Worm (Caenorhabditis elegans) whole organism, young adult: ENCODE data around the gene C14B9.10.
A peak's percentile ranks its signal among the peaks of the same experiment; 100 is the strongest.

ENCODE experiments used
- B0035.1 ChIP-seq: sonication (generic microtip); optimal IDR thresholded peaks from 2 replicates; lab custom pipeline; 2016; ENCODE audit warnings: missing genetic modification characterization, mild to moderate bottlenecking, missing compliant biosample characterization, missing genotype, missing genetic modification reagents
- C06A6.2 ChIP-seq: fragments of 200-800 bp; sonication (Bioruptor generic); conservative IDR thresholded peaks from 2 replicates; pipeline ENCODE4 v1.3.6; 2022; ENCODE audit warnings: missing genetic modification characterization, missing compliant biosample characterization
- F10E7.11 ChIP-seq: sonication (generic microtip); optimal IDR thresholded peaks from 2 replicates; lab custom pipeline; 2017; ENCODE audit warnings: mild to moderate bottlenecking, missing genetic modification characterization, moderate library complexity, missing compliant biosample characterization
- F23B12.7 ChIP-seq: sonication (generic microtip); optimal IDR thresholded peaks from 2 replicates; lab custom pipeline; 2017; ENCODE audit warnings: missing genetic modification characterization, mild to moderate bottlenecking, missing compliant biosample characterization, antibody characterized with exemption, moderate library complexity; ENCODE audit not compliant: insufficient read depth
- F55B11.4 ChIP-seq: sonication (generic microtip); optimal IDR thresholded peaks from 2 replicates; lab custom pipeline; 2016; ENCODE audit warnings: missing compliant biosample characterization, missing genetic modification characterization, borderline replicate concordance; ENCODE audit not compliant: insufficient read depth
- F57C9.4 ChIP-seq: sonication (generic microtip); optimal IDR thresholded peaks from 2 replicates; lab custom pipeline; 2017; ENCODE audit warnings: mild to moderate bottlenecking, missing genetic modification characterization, missing compliant biosample characterization
- K12H6.12 ChIP-seq: fragments of 200-800 bp; sonication (Bioruptor generic); optimal IDR thresholded peaks from 2 replicates; lab custom pipeline; 2018; ENCODE audit warnings: mild to moderate bottlenecking, missing genetic modification characterization, missing compliant biosample characterization
- T26A5.8 ChIP-seq: sonication (generic microtip); optimal IDR thresholded peaks from 2 replicates; lab custom pipeline; 2016; ENCODE audit warnings: missing genetic modification characterization, missing compliant biosample characterization
- Y67H2A.10 ChIP-seq: fragments of 200-800 bp; sonication (Bioruptor generic); conservative IDR thresholded peaks from 2 replicates; pipeline ENCODE4 v1.3.6; 2022; ENCODE audit warnings: missing genetic modification reagents, missing genetic modification characterization, missing compliant biosample characterization
- aptf-2 ChIP-seq: fragments of 200-800 bp; sonication (Bioruptor generic); conservative IDR thresholded peaks from 2 replicates; pipeline ENCODE4 v1.3.6; 2022; ENCODE audit warnings: missing genetic modification reagents, missing genetic modification characterization, missing compliant biosample characterization
- aptf-3 ChIP-seq: fragments of 200-800 bp; sonication (Bioruptor generic); IDR thresholded peaks from 2 replicates; pipeline ENCODE4 v1.3.6; 2022; ENCODE audit warnings: missing genetic modification characterization, missing compliant biosample characterization
- bed-2 ChIP-seq: fragments of 200-800 bp; sonication (Bioruptor generic); IDR thresholded peaks from 2 replicates; pipeline ENCODE4 v1.3.6; 2022; ENCODE audit warnings: missing genetic modification reagents, missing genetic modification characterization, missing compliant biosample characterization
- cebp-1 ChIP-seq, 2 experiments: fragments of 200-800 bp in 1 of 2; sonication (Bioruptor generic) in 1 of 2; sonication (generic microtip) in 1 of 2; IDR thresholded peaks in 1 of 2; optimal IDR thresholded peaks in 1 of 2; 2 replicates each; pipeline versions ENCODE4 v1.3.6 to Lab custom; 2017 to 2022; ENCODE audit warnings: missing compliant biosample characterization in 2 of 2, missing genetic modification characterization in 2 of 2, mild to moderate bottlenecking in 1 of 2, missing genetic modification reagents in 1 of 2, moderate library complexity in 1 of 2
- ceh-100 ChIP-seq: fragments of 200-800 bp; sonication (Bioruptor generic); IDR thresholded peaks from 2 replicates; pipeline ENCODE4 v1.3.6; 2022; ENCODE audit warnings: missing genetic modification reagents, missing genetic modification characterization, missing compliant biosample characterization
- ceh-27 ChIP-seq: fragments of 200-800 bp; sonication (Bioruptor generic); optimal IDR thresholded peaks from 2 replicates; lab custom pipeline; 2018; ENCODE audit warnings: mild to moderate bottlenecking, missing genetic modification characterization, moderate library complexity, missing compliant biosample characterization
- ceh-79 ChIP-seq: sonication (generic microtip); optimal IDR thresholded peaks from 2 replicates; lab custom pipeline; 2017; ENCODE audit warnings: mild to moderate bottlenecking, missing genetic modification characterization, missing compliant biosample characterization
- ceh-91 ChIP-seq: fragments of 200-800 bp; sonication (Bioruptor generic); IDR thresholded peaks from 2 replicates; pipeline ENCODE4 v1.3.6; 2022; ENCODE audit warnings: missing genetic modification reagents, missing genetic modification characterization, missing compliant biosample characterization
- chd-7 ChIP-seq: sonication (generic microtip); optimal IDR thresholded peaks from 2 replicates; lab custom pipeline; 2016; ENCODE audit warnings: mild to moderate bottlenecking, missing genetic modification characterization, moderate library complexity, missing compliant biosample characterization
- dox-1 ChIP-seq: fragments of 200-800 bp; sonication (Bioruptor generic); IDR thresholded peaks from 2 replicates; pipeline ENCODE4 v1.3.6; 2022; ENCODE audit warnings: missing genetic modification reagents, missing genetic modification characterization, missing compliant biosample characterization
- dpff-1 ChIP-seq: sonication (generic microtip); optimal IDR thresholded peaks from 2 replicates; lab custom pipeline; 2017; ENCODE audit warnings: mild to moderate bottlenecking, missing genetic modification characterization, missing compliant biosample characterization
- egl-44 ChIP-seq: fragments of 200-800 bp; sonication (Bioruptor generic); IDR thresholded peaks from 2 replicates; pipeline ENCODE4 v1.3.6; 2022; ENCODE audit warnings: missing genetic modification reagents, missing genetic modification characterization, missing compliant biosample characterization
- egrh-3 ChIP-seq: fragments of 200-800 bp; sonication (Bioruptor generic); IDR thresholded peaks from 2 replicates; pipeline ENCODE4 v1.3.6; 2022; ENCODE audit warnings: missing genetic modification reagents, missing genetic modification characterization, missing compliant biosample characterization
- gei-17 ChIP-seq: fragments of 200-800 bp; sonication (Bioruptor generic); optimal IDR thresholded peaks from 2 replicates; lab custom pipeline; 2018; ENCODE audit warnings: mild to moderate bottlenecking, missing genetic modification characterization, missing compliant biosample characterization
- hmg-20 ChIP-seq: fragments of 200-800 bp; sonication (Bioruptor generic); IDR thresholded peaks from 2 replicates; pipeline ENCODE4 v1.3.6; 2022; ENCODE audit warnings: missing genetic modification reagents, missing genetic modification characterization, missing compliant biosample characterization
- hrde-1 ChIP-seq: sonication (generic microtip); optimal IDR thresholded peaks from 2 replicates; lab custom pipeline; 2016; ENCODE audit warnings: missing genetic modification characterization, mild to moderate bottlenecking, missing compliant biosample characterization, moderate library complexity, missing genotype, missing genetic modification reagents, borderline replicate concordance
- let-526 ChIP-seq: fragments of 200-800 bp; sonication (Bioruptor generic); IDR thresholded peaks from 2 replicates; pipeline ENCODE4 v1.3.6; 2022; ENCODE audit warnings: missing genetic modification reagents, missing genetic modification characterization, missing compliant biosample characterization
- lin-40 ChIP-seq: sonication (generic microtip); optimal IDR thresholded peaks from 2 replicates; lab custom pipeline; 2016; ENCODE audit warnings: missing genetic modification characterization, mild to moderate bottlenecking, missing compliant biosample characterization, missing genotype, missing genetic modification reagents
- lir-1 ChIP-seq: fragments of 200-800 bp; sonication (Bioruptor generic); conservative IDR thresholded peaks from 2 replicates; pipeline ENCODE4 v1.3.6; 2022; ENCODE audit warnings: missing genetic modification reagents, missing genetic modification characterization, missing compliant biosample characterization
- lsl-1 ChIP-seq: fragments of 200-800 bp; sonication (Bioruptor generic); optimal IDR thresholded peaks from 2 replicates; lab custom pipeline; 2018; ENCODE audit warnings: mild to moderate bottlenecking, missing genetic modification characterization, moderate library complexity, missing compliant biosample characterization
- nhr-27 ChIP-seq: fragments of 200-800 bp; sonication (Bioruptor generic); optimal IDR thresholded peaks from 2 replicates; lab custom pipeline; 2018; ENCODE audit warnings: mild to moderate bottlenecking, missing genetic modification characterization, moderate library complexity, missing compliant biosample characterization
- nhr-80 ChIP-seq: sonication (generic microtip); optimal IDR thresholded peaks from 2 replicates; lab custom pipeline; 2016; ENCODE audit warnings: missing genetic modification characterization, missing compliant biosample characterization
- nhr-90 ChIP-seq: sonication (generic microtip); optimal IDR thresholded peaks from 2 replicates; lab custom pipeline; 2016; ENCODE audit warnings: missing genotype, mild to moderate bottlenecking, missing genetic modification characterization, missing compliant biosample characterization
- rcor-1 ChIP-seq: fragments of 200-800 bp; sonication (Bioruptor generic); IDR thresholded peaks from 2 replicates; pipeline ENCODE4 v1.3.6; 2022; ENCODE audit warnings: missing genetic modification reagents, missing genetic modification characterization, missing compliant biosample characterization
- rec-8 ChIP-seq, 2 experiments: sonication (generic microtip); optimal IDR thresholded peaks; 2 replicates each; lab custom pipeline; 2016; ENCODE audit warnings: mild to moderate bottlenecking in 2 of 2, missing genetic modification characterization in 2 of 2, missing genetic modification reagents in 2 of 2, missing genotype in 2 of 2, missing biosample characterization in 1 of 2, missing compliant biosample characterization in 1 of 2, moderate library complexity in 1 of 2
- sea-2 ChIP-seq: fragments of 200-800 bp; sonication (Bioruptor generic); IDR thresholded peaks from 2 replicates; pipeline ENCODE4 v1.3.6; 2022; ENCODE audit warnings: missing genetic modification characterization, missing compliant biosample characterization
- snpc-3.4 ChIP-seq: sonication (generic microtip); optimal IDR thresholded peaks from 2 replicates; lab custom pipeline; 2017; ENCODE audit warnings: missing genetic modification characterization, mild to moderate bottlenecking, missing compliant biosample characterization, antibody characterized with exemption, moderate library complexity, missing genotype, missing genetic modification reagents
- somi-1 ChIP-seq: fragments of 200-800 bp; sonication (Bioruptor generic); optimal IDR thresholded peaks from 2 replicates; lab custom pipeline; 2018; ENCODE audit warnings: mild to moderate bottlenecking, missing genetic modification characterization, missing compliant biosample characterization
- tlf-1 ChIP-seq: fragments of 200-800 bp; sonication (Bioruptor generic); optimal IDR thresholded peaks from 2 replicates; lab custom pipeline; 2018; ENCODE audit warnings: mild to moderate bottlenecking, missing genetic modification characterization, missing compliant biosample characterization
- xnd-1 ChIP-seq: sonication (generic microtip); optimal IDR thresholded peaks from 2 replicates; lab custom pipeline; 2016; ENCODE audit warnings: missing genotype, missing genetic modification reagents, missing genetic modification characterization, missing compliant biosample characterization
- ztf-25 ChIP-seq: fragments of 200-800 bp; sonication (Bioruptor generic); IDR thresholded peaks from 2 replicates; pipeline ENCODE4 v1.3.6; 2022; ENCODE audit warnings: missing genetic modification reagents, missing genetic modification characterization, missing compliant biosample characterization
- ztf-28 ChIP-seq: fragments of 200-800 bp; sonication (Bioruptor generic); IDR thresholded peaks from 2 replicates; pipeline ENCODE4 v1.3.6; 2022; ENCODE audit warnings: missing genetic modification reagents, missing genetic modification characterization, missing compliant biosample characterization
- ztf-6 ChIP-seq: fragments of 200-800 bp; sonication (Bioruptor generic); IDR thresholded peaks from 2 replicates; pipeline ENCODE4 v1.3.6; 2022; ENCODE audit warnings: missing genetic modification reagents, missing genetic modification characterization, missing compliant biosample characterization

The C14B9.10 gene

DNA sequence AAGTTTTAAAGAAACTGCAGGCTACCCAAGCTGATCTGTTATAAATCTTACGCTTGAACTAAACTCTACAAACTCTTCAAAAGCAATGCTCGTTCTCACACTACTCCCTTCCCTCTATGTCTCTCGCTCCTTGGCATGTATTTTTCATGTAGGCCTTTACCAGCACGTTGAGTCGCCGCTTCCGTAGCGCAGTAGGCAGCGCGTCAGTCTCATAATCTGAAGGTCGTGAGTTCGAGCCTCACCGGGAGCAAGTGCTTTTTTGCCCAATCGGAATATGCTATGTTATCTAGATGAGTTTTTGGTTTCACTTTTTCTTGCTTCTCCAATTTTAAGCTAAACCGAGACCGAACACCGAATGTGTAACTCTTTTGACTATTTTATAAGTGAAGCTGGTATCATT lies 24.2 kb upstream of the C14B9.10 start (continued):
- TF ChIP-seq chd-7 (peak; percentile 35), nhr-80 (peak; percentile 27), ztf-28 (GFP tag; lab: Robert Waterston, UW) (peak; percentile 74; the same call in 1 of the 2 replicates), lsl-1 (GFP tag; lab: Kevin White, UChicago) (peak; percentile 7), F23B12.7 (tag; lab: Kevin White, UChicago) (peak; percentile 43), lin-40 (tag; lab: Kevin White, UChicago) (peak; percentile 34), aptf-2 (GFP tag; lab: Robert Waterston, UW) (0 out of 2 replicates have a peak, but pooled peaks have one; percentile 33), ceh-27 (GFP tag; lab: Kevin White, UChicago) (peak; percentile 59), dpff-1 (tag; lab: Kevin White, UChicago) (no peak)

DNA sequence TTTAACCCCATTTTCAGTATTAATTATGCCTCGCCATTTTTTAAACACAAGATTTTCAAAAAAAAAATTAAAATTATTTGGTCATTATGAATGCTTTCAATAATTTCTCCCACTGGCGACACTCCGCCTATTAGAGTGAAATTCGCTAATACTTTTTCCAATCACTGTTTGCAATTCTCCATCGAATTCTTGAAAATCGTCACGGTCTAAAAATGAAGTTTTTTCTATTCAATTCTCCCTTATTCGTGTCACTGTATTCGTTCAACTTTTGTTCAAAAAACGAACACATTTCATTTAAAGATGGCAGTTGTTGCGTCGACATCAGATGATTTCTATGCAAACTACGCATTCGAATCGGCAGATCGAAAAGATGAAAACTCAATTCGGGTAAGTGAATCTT lies 22.2 kb upstream of the C14B9.10 start, which contains the start of gene C14B9.3:
C14B9.3 (plus strand) TSS at position 301 of the 400 bp plus-strand sequence.
- TF ChIP-seq nhr-27 (tag; lab: Kevin White, UChicago) (no peak), snpc-3.4 (tag; lab: Kevin White, UChicago) (no peak), hmg-20 (GFP tag; lab: Robert Waterston, UW) (no peak), ztf-25 (no peak), ztf-6 (GFP tag; lab: Robert Waterston, UW) (no peak), F55B11.4 (no peak), ceh-79 (tag; lab: Kevin White, UChicago) (no peak), nhr-90 (tag; lab: Kevin White, UChicago) (no peak), bed-2 (GFP tag; lab: Robert Waterston, UW) (no peak), F23B12.7 (tag; lab: Kevin White, UChicago) (no peak), F57C9.4 (tag; lab: Kevin White, UChicago) (no peak), nhr-80 (no peak)

DNA sequence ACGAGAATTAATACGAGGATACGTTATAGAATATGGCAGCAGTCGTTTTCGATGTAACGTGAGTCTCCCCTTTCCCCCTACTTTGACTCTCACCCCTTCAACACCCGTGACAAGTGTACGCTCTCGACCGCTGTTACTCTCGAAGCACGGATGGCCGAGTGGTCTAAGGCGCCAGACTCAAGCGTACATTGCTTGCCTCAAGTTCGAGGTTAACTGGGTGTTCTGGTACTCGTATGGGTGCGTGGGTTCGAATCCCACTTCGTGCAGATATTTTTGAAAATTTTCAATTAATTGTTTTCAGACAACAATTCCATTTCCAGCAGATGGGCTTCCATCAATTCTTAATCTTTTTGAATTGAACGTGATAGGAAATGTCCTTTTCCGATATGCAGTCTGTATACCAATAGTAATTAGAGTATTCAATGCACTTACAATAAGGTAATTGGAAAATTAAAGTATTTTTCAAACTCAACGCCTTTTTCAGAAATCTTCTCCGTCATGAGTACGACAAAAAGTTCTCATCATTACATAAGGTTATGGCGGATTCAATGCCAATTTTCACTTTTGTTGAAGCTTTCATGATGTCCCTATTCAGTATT lies 21.1 kb upstream of the C14B9.10 start:
- TF ChIP-seq dox-1 (peak; percentile 89), ceh-100 (GFP tag; lab: Robert Waterston, UW) (peak; percentile 57), C06A6.2 (GFP tag; lab: Robert Waterston, UW) (0 out of 2 replicates have a peak, but pooled peaks have one; percentile 18), F10E7.11 (tag; lab: Kevin White, UChicago) (peak; percentile 30), egl-44 (GFP tag; lab: Robert Waterston, UW) (peak; percentile 90), lir-1 (GFP tag; lab: Robert Waterston, UW) (no peak), bed-2 (GFP tag; lab: Robert Waterston, UW) (no peak), T26A5.8 (tag; lab: Kevin White, UChicago) (peak; percentile 61), aptf-3 (GFP tag; lab: Robert Waterston, UW) (no peak), gei-17 (GFP tag; lab: Kevin White, UChicago) (peak; percentile 54), lin-40 (tag; lab: Kevin White, UChicago) (peak; percentile 71), sea-2 (GFP tag; lab: Robert Waterston, UW) (peak; percentile 79; the same call in 1 of the 2 replicates), egrh-3 (GFP tag; lab: Robert Waterston, UW) (peak; percentile 52), rcor-1 (GFP tag; lab: Robert Waterston, UW) (peak; percentile 58; the same call in 1 of the 2 replicates), xnd-1 (tag; lab: Kevin White, UChicago) (no peak), ceh-79 (tag; lab: Kevin White, UChicago) (peak; percentile 37), Y67H2A.10 (GFP tag; lab: Robert Waterston, UW) (0 out of 2 replicates have a peak, but pooled peaks have one; percentile 30), rec-8 (tag; optimal IDR thresholded peaks at IDR 0.05; lab: Kevin White, UChicago) (peak; percentile 80 to 94), chd-7 (peak; percentile 81), dpff-1 (tag; lab: Kevin White, UChicago) (no peak), K12H6.12 (tag; lab: Kevin White, UChicago) (peak; percentile 66), ceh-91 (GFP tag; lab: Robert Waterston, UW) (peak; percentile 40; the same call in 1 of the 2 replicates), let-526 (GFP tag; lab: Robert Waterston, UW) (no peak), somi-1 (no peak), cebp-1 (GFP tag; IDR thresholded peaks at IDR 0.05; lab: Robert Waterston, UW) (no peak), cebp-1 (tag; optimal IDR thresholded peaks at IDR 0.05; lab: Kevin White, UChicago) (peak; percentile 73), tlf-1 (peak; percentile 33), hrde-1 (peak; percentile 84), B0035.1 (tag; lab: Kevin White, UChicago) (peak; percentile 62)
